Worm (Caenorhabditis elegans) whole organism, mixed stage, embryonic: ENCODE results near the gene F32G8.2.

ENCODE experiments used
- blmp-1 ChIP-seq: fragments of 150-350 bp; optimal IDR thresholded peaks from 2 replicates; lab custom pipeline; 2014; ENCODE audit warnings: missing biosample characterization, missing genetic modification characterization
- ces-1 ChIP-seq: fragments of 150-350 bp; optimal IDR thresholded peaks from 2 replicates; lab custom pipeline; 2014; ENCODE audit warnings: missing biosample characterization, missing genetic modification reagents, missing genetic modification characterization
- elt-1 ChIP-seq: sonication (generic microtip); optimal IDR thresholded peaks from 2 replicates; lab custom pipeline; 2017; ENCODE audit warnings: missing genetic modification characterization, mild to moderate bottlenecking, missing compliant biosample characterization, antibody characterized with exemption, moderate library complexity, borderline replicate concordance; ENCODE audit not compliant: insufficient read depth
- elt-3 ChIP-seq: fragments of 150-350 bp; optimal IDR thresholded peaks from 2 replicates; lab custom pipeline; 2014; ENCODE audit warnings: missing biosample characterization, missing genetic modification characterization
- lsy-2 ChIP-seq: fragments of 150-350 bp; optimal IDR thresholded peaks from 2 replicates; lab custom pipeline; 2014; ENCODE audit warnings: missing biosample characterization, missing genetic modification characterization
- mab-5 ChIP-seq: fragments of 150-350 bp; optimal IDR thresholded peaks from 2 replicates; lab custom pipeline; 2014; ENCODE audit warnings: missing biosample characterization, missing genetic modification characterization
- nhr-2 ChIP-seq: fragments of 150-350 bp; optimal IDR thresholded peaks from 2 replicates; lab custom pipeline; 2014; ENCODE audit warnings: missing biosample characterization, missing genetic modification characterization
- nhr-76 ChIP-seq: sonication (generic microtip); optimal IDR thresholded peaks from 2 replicates; lab custom pipeline; 2017; ENCODE audit warnings: missing biosample characterization, missing genetic modification characterization
- snpc-4 ChIP-seq: fragments of 150-350 bp; optimal IDR thresholded peaks from 2 replicates; lab custom pipeline; 2014; ENCODE audit warnings: missing biosample characterization, missing genetic modification characterization
- unc-62 ChIP-seq: fragments of 150-350 bp; optimal IDR thresholded peaks from 2 replicates; lab custom pipeline; 2014; ENCODE audit warnings: missing biosample characterization, missing genetic modification reagents, missing genetic modification characterization
- ztf-11 ChIP-seq: fragments of 150-350 bp; optimal IDR thresholded peaks from 2 replicates; lab custom pipeline; 2014; ENCODE audit warnings: missing biosample characterization, missing genetic modification characterization

ce11 chrV:10592479-10592878 is 42.7 kb downstream of the F32G8.2 start, which contains the start of gene T21C9.9:
- TF ChIP-seq snpc-4 (no peak), ztf-11 (tag; lab: Kevin White, UChicago) (no peak), mab-5 (tag; lab: Kevin White, UChicago) (no peak), blmp-1 (tag; lab: Kevin White, UChicago) (no peak), lsy-2 (no peak), elt-3 (tag; lab: Kevin White, UChicago) (no peak), unc-62 (GFP tag; lab: Kevin White, UChicago) (no peak), ces-1 (no peak), nhr-76 (tag; lab: Kevin White, UChicago) (no peak), elt-1 (tag; lab: Kevin White, UChicago) (no peak), nhr-2 (tag; lab: Kevin White, UChicago) (no peak)
